Worm (Caenorhabditis elegans): ENCODE results near the gene pdcd-2.

ce11 chrIII:4404339-4404836 is 13.5 kb downstream of the pdcd-2 start, which contains the start of the genes R07E5.17 and snfc-5:
- TF ChIP-seq hlh-13 (GFP tag; optimal IDR thresholded peaks at IDR 0.05) (no peak), pqm-1 (tag; optimal IDR thresholded peaks at IDR 0.05) (no peak), unc-3 (GFP tag; conservative IDR thresholded peaks at IDR 0.05) (no peak), unc-3 (tag; optimal IDR thresholded peaks at IDR 0.05) (no peak), F13H6.1 (tag; optimal IDR thresholded peaks at IDR 0.05) (no peak), tbx-2 (tag; optimal IDR thresholded peaks at IDR 0.05) (no peak), ceh-31 (tag; optimal IDR thresholded peaks at IDR 0.05) (peak; percentile 27), mec-3 (tag; optimal IDR thresholded peaks at IDR 0.05; ENCODE audit: borderline replicate concordance) (no peak), nfya-1 (tag; optimal IDR thresholded peaks at IDR 0.05) (no peak), pat-9 (tag; optimal IDR thresholded peaks at IDR 0.05) (no peak), hlh-6 (tag; optimal IDR thresholded peaks at IDR 0.05) (no peak), npax-4 (tag; optimal IDR thresholded peaks at IDR 0.05) (no peak), nhr-11 (tag; optimal IDR thresholded peaks at IDR 0.05) (no peak), ets-4 (tag; optimal IDR thresholded peaks at IDR 0.05) (no peak), pros-1 (tag; optimal IDR thresholded peaks at IDR 0.05) (no peak)
